Worm (Caenorhabditis elegans) whole organism, L4/young adult: Measurements from ENCODE around the gene nhr-209.
A peak's percentile ranks its signal among the peaks of the same experiment; 100 is the strongest.

Source experiments
- W03F9.2 ChIP-seq: fragments of 150-350 bp; optimal IDR thresholded peaks from 2 replicates; lab custom pipeline; 2014; ENCODE audit warnings: missing biosample characterization, missing genetic modification characterization
- dao-5 ChIP-seq: sonication (generic microtip); optimal IDR thresholded peaks from 2 replicates; lab custom pipeline; 2016; ENCODE audit warnings: missing genotype, missing genetic modification characterization, moderate library complexity, missing compliant biosample characterization
- him-1 ChIP-seq: sonication (generic microtip); optimal IDR thresholded peaks from 2 replicates; lab custom pipeline; 2016; ENCODE audit warnings: missing genotype, missing genetic modification reagents, missing genetic modification characterization, missing compliant biosample characterization

nhr-209 gene

ce11 chrV:12098123-12098522, at the start of gene nhr-209:
Gene nhr-209, plus strand, starts transcription at chrV:12098149.
- TF ChIP-seq dao-5 (tag; lab: Kevin White, UChicago) (no peak), W03F9.2 (tag; lab: Kevin White, UChicago) (no peak), him-1 (tag; lab: Kevin White, UChicago) (no peak)

DNA sequence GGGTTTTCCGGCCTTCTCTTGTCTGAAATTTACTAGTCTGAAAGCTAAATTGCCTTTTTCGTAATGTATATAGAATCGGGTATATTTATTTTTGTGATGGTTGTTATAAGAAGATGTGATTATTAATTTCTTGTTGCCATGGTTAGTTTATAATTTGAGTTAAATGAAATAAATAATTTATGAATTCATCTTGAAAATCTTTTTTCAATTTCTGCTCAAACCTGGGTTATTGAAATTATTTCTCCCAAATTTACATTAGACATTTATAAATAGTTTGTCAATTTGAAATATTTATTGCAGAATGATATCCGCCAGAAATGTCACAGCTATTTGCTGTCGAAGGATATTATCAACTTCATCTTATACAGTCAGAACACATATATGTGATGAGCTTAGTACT, 49.5 kb upstream of the nhr-209 start, which contains the start of gene dars-2:
dars-2 (plus strand) TSS at position 301 of the 400 bp plus-strand sequence.
- TF ChIP-seq dao-5 (tag; lab: Kevin White, UChicago), result no peak
- TF ChIP-seq W03F9.2 (tag; lab: Kevin White, UChicago), result no peak
- no peak for TF ChIP-seq him-1 (tag; lab: Kevin White, UChicago)

DNA sequence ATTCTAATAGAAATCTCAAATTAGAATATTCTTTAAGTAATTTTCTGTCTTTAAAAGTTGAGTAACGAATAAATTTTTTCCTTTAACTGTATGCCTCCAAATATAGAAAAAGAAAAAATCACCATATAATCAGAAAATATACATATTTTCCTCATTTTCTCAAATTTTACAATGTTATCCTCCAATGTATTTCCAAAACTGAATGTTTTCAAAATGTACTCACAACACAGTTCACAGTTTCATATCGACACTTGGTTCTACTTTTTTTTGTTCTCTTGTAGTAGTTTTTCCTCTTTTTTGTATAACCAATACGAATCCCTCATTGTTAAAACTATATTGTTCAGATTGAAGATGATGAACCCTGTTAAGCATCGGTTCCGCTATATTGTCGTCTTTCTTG, 44.4 kb upstream of the nhr-209 start, which contains the start of gene F10C2.7:
F10C2.7 (plus strand) TSS at position 301 of the 400 bp plus-strand sequence.
- TF ChIP-seq W03F9.2 (tag; lab: Kevin White, UChicago) (no peak), dao-5 (tag; lab: Kevin White, UChicago) (no peak), him-1 (tag; lab: Kevin White, UChicago) (no peak)

ce11 chrV:12059719-12060118, 38.2 kb upstream of the nhr-209 start, which contains the start of gene R07B7.2:
Gene R07B7.2, minus strand, starts transcription at chrV:12059753.
- TF ChIP-seq W03F9.2 (tag; lab: Kevin White, UChicago), result no peak
- TF ChIP-seq dao-5 (tag; lab: Kevin White, UChicago), result no peak
- no peak for TF ChIP-seq him-1 (tag; lab: Kevin White, UChicago)

- TF ChIP-seq W03F9.2 (tag; lab: Kevin White, UChicago) (no peak), dao-5 (tag; lab: Kevin White, UChicago) (no peak), him-1 (tag; lab: Kevin White, UChicago) (no peak)
Observed at ce11 chrV:12063036-12063435, 34.9 kb upstream of the nhr-209 start, which contains the start of gene clh-6. Gene clh-6, minus strand, starts transcription at chrV:12063368.

DNA sequence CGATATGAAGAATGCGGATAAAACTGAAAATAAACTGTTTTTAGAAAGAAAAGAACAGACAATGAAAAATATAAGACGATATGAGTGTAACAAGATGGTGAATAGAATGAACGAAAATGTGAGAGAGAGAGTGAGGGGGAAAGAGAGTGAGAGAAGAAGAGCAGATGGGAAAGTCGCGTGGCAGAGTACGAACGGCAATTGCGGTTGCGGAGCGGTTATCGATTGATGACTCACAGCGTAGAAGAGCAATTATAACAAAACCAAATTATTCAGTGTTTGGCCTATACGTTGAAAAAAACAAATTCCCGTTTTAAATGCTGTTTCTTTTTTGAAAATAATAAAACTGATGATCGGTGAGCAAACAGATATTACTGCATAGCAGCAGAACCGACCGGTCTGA, 32.6 kb upstream of the nhr-209 start, which contains the start of gene pqn-53:
pqn-53 (minus strand) TSS at position 23 of the 400 bp plus-strand sequence.
- TF ChIP-seq him-1 (tag; lab: Kevin White, UChicago), result no peak

DNA sequence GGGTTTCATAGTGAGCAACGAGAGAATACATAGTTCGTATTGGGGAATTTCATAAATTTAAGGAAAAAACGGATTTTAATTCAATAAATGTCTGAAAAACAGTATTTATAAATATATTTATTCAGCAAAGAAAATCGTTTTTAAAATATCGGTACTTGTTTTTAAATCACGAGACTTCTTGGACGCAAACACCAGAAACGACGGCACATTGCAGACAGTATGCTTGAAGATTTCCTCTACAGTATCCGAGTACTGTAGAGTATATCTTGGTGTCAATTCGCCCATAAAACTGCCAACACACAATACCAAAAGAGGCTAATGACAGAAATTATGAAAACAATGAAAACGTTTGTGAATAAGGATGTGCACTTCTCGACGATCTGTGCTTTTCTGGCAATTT, 32.1 kb upstream of the nhr-209 start:
- peak; percentile 39 for TF ChIP-seq W03F9.2 (tag; lab: Kevin White, UChicago)
- no peak for TF ChIP-seq him-1 (tag; lab: Kevin White, UChicago)
- TF ChIP-seq dao-5 (tag; lab: Kevin White, UChicago), result no peak

DNA sequence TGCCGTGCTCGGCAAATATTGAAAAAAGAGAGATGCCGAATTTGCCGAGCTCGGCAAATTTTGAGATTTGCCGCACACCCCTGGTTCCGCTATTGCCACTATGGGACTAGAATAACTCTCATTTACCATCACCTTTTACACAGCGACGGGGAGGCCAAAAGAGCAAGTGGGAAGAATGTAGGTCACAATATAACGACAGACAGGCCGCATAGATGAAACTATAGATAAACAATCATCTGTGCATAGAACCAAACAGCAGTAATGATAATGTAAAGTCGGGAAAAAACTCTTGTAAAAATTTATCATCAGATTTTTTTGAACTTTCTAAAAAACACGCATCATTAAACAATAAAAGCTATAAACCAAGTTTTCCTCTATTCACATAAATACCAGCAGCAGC, 29.5 kb upstream of the nhr-209 start, which contains the start of gene kmo-2:
kmo-2 (minus strand) TSS at position 101 of the 400 bp plus-strand sequence.
- TF ChIP-seq W03F9.2 (tag; lab: Kevin White, UChicago) (no peak), him-1 (tag; lab: Kevin White, UChicago) (no peak), dao-5 (tag; lab: Kevin White, UChicago) (no peak)

DNA sequence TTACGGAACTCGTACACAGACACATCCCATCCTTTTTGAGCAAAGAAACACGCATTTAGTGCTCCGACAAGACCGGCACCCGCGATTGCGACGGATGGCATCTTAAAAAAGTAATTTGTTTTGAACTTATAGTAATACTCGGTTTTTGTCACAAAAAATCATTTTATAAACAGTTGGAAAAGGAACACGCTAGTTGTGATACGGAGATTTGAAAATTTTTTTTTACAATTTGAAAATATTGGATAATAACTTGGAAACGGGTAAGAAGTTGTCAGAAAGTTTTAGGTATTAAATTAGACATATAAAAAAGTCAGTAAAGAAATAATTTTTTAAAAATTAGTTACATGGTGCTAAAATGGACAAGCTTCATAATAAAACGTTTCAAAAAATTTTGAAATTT, 27.5 kb upstream of the nhr-209 start, which contains the start of gene kmo-1:
kmo-1 (minus strand) TSS at position 101 of the 400 bp plus-strand sequence.
- no peak for TF ChIP-seq W03F9.2 (tag; lab: Kevin White, UChicago)
- TF ChIP-seq dao-5 (tag; lab: Kevin White, UChicago), result no peak
- no peak for TF ChIP-seq him-1 (tag; lab: Kevin White, UChicago)

- TF ChIP-seq him-1 (tag; lab: Kevin White, UChicago) (no peak), dao-5 (tag; lab: Kevin White, UChicago) (no peak), W03F9.2 (tag; lab: Kevin White, UChicago) (no peak)
Observed at ce11 chrV:12071483-12071882, 26.5 kb upstream of the nhr-209 start.

ce11 chrV:12074886-12075285, 23.1 kb upstream of the nhr-209 start, which contains the start of gene R07B7.6:
Gene R07B7.6, minus strand, starts transcription at chrV:12074986.
- TF ChIP-seq W03F9.2 (tag; lab: Kevin White, UChicago), result no peak
- no peak for TF ChIP-seq him-1 (tag; lab: Kevin White, UChicago)
- no peak for TF ChIP-seq dao-5 (tag; lab: Kevin White, UChicago)

DNA sequence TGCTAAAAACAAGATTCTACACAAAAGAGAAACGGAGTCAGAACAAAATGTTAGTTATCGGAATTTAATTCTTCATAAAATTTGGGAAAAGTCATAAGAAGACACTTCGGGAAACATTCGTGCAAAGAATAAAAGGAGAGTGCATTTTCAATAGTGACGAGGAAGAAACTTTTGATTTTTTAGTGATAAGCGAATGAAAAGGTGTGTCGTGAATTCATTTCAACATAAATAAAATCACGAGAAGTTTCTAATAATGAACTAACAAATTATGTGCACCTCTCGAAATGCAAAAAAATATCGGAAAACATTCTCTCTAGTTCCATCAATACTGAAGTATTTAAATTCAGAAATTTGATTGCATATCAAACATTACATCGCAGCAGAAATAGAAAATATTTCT, 22.0 kb upstream of the nhr-209 start:
- TF ChIP-seq dao-5 (tag; lab: Kevin White, UChicago) (no peak), W03F9.2 (tag; lab: Kevin White, UChicago) (no peak), him-1 (tag; lab: Kevin White, UChicago) (no peak)

ce11 chrV:12080274-12080673, 17.7 kb upstream of the nhr-209 start, which contains the start of gene R07B7.9:
Gene R07B7.9, minus strand, starts transcription at chrV:12080374.
- no peak for TF ChIP-seq dao-5 (tag; lab: Kevin White, UChicago)
- no peak for TF ChIP-seq him-1 (tag; lab: Kevin White, UChicago)

- TF ChIP-seq W03F9.2 (tag; lab: Kevin White, UChicago) (no peak), him-1 (tag; lab: Kevin White, UChicago) (no peak), dao-5 (tag; lab: Kevin White, UChicago) (no peak)
Observed at ce11 chrV:12082932-12083331, 15.0 kb upstream of the nhr-209 start, which contains the start of gene R07B7.10. Gene R07B7.10, plus strand, starts transcription at chrV:12083216.
